Fruit fly (Drosophila melanogaster) Kc167 (cell line): ENCODE measurements around the gene GstD6.

Experiments used
- Myc ChIP-seq: fragments of >200 bp; optimal IDR thresholded peaks from 2 replicates; lab custom pipeline; 2017; ENCODE audit warnings: missing external identifiers
- Sin3A ChIP-seq: fragments of >200 bp; optimal IDR thresholded peaks from 2 replicates; lab custom pipeline; 2018; ENCODE audit warnings: missing external identifiers
- h ChIP-seq: fragments of >200 bp; optimal IDR thresholded peaks from 3 replicates; lab custom pipeline; 2018; ENCODE audit warnings: missing external identifiers
- insv ChIP-seq: fragments of >200 bp; optimal IDR thresholded peaks from 3 replicates; lab custom pipeline; 2018; ENCODE audit warnings: missing external identifiers
- psq ChIP-seq: fragments of >200 bp; optimal IDR thresholded peaks from 2 replicates; lab custom pipeline; 2017; ENCODE audit warnings: missing external identifiers
- ttk ChIP-seq: sonication (Bioruptor generic); optimal IDR thresholded peaks from 2 replicates; lab custom pipeline; 2017; ENCODE audit warnings: missing external identifiers

The GstD6 gene

dm6 chr3R:12425510-12426309 lies 48.8 kb downstream of the GstD6 start, which contains the start of gene Pp1-87B:
Pp1-87B (minus strand) TSS chr3R:12425917.
- TF ChIP-seq Myc (lab: Kevin White, UChicago) (no peak), ttk (lab: Kevin White, UChicago) (no peak), psq (lab: Kevin White, UChicago) (peak; percentile 100), h (lab: Kevin White, UChicago) (no peak), insv (no peak), Sin3A (lab: Kevin White, UChicago) (peak; percentile 32)

dm6 chr3R:12426310-12426653 lies 49.4 kb downstream of the GstD6 start, which contains the start of gene NANS:
NANS (plus strand) TSS chr3R:12426578.
- TF ChIP-seq Sin3A (lab: Kevin White, UChicago), result no peak
- no peak for TF ChIP-seq h (lab: Kevin White, UChicago)
- no peak for TF ChIP-seq insv
- TF ChIP-seq psq (lab: Kevin White, UChicago), result no peak
- TF ChIP-seq Myc (lab: Kevin White, UChicago), result no peak
- no peak for TF ChIP-seq ttk (lab: Kevin White, UChicago)
